Worm (Caenorhabditis elegans) whole organism, late embryonic: ENCODE measurements around the gene srx-104.

Source experiments
- C08G9.2 ChIP-seq: sonication (generic microtip); optimal IDR thresholded peaks from 2 replicates; lab custom pipeline; 2016; ENCODE audit warnings: mild to moderate bottlenecking, missing genetic modification characterization, moderate library complexity, missing compliant biosample characterization
- C38D4.7 ChIP-seq: fragments of 200-800 bp; sonication (Bioruptor generic); optimal IDR thresholded peaks from 2 replicates; lab custom pipeline; 2018; ENCODE audit warnings: mild to moderate bottlenecking, missing genetic modification characterization, moderate library complexity, missing compliant biosample characterization
- F13H6.1 ChIP-seq: sonication (generic microtip); optimal IDR thresholded peaks from 2 replicates; lab custom pipeline; 2016; ENCODE audit warnings: missing genetic modification characterization, missing compliant biosample characterization
- K02D7.2 ChIP-seq: sonication (generic microtip); optimal IDR thresholded peaks from 2 replicates; lab custom pipeline; 2017; ENCODE audit warnings: mild to moderate bottlenecking, missing genetic modification characterization, missing compliant biosample characterization
- K09A11.1 ChIP-seq: sonication (generic microtip); optimal IDR thresholded peaks from 2 replicates; lab custom pipeline; 2017; ENCODE audit warnings: antibody characterized with exemption, mild to moderate bottlenecking, missing genetic modification characterization, missing compliant biosample characterization; ENCODE audit not compliant: insufficient read depth
- T23F11.4 ChIP-seq: fragments of 200-800 bp; sonication (Bioruptor generic); optimal IDR thresholded peaks from 2 replicates; lab custom pipeline; 2018; ENCODE audit warnings: mild to moderate bottlenecking, missing genetic modification characterization, missing compliant biosample characterization
- ahr-1 ChIP-seq: sonication (generic microtip); optimal IDR thresholded peaks from 2 replicates; lab custom pipeline; 2016; ENCODE audit warnings: missing genetic modification characterization, missing compliant biosample characterization
- ama-1 ChIP-seq: fragments of 150-350 bp; optimal IDR thresholded peaks from 2 replicates; lab custom pipeline; 2014
- ceh-18 ChIP-seq: sonication (generic microtip); optimal IDR thresholded peaks from 2 replicates; lab custom pipeline; 2016; ENCODE audit warnings: missing genetic modification characterization, missing compliant biosample characterization
- ceh-22 ChIP-seq: sonication (generic microtip); optimal IDR thresholded peaks from 2 replicates; lab custom pipeline; 2017; ENCODE audit warnings: missing biosample characterization, missing genetic modification characterization
- ceh-30 ChIP-seq: fragments of 150-350 bp; optimal IDR thresholded peaks from 2 replicates; lab custom pipeline; 2014; ENCODE audit warnings: missing biosample characterization, missing genetic modification characterization
- ceh-45 ChIP-seq: fragments of 200-800 bp; sonication (Bioruptor generic); IDR thresholded peaks from 2 replicates; pipeline ENCODE4 v1.3.6; 2022; ENCODE audit warnings: missing genetic modification reagents, missing genetic modification characterization, missing compliant biosample characterization
- ceh-9 ChIP-seq: sonication (generic microtip); optimal IDR thresholded peaks from 2 replicates; lab custom pipeline; 2016; ENCODE audit warnings: mild to moderate bottlenecking, missing genetic modification characterization, inconsistent platforms, missing compliant biosample characterization
- che-1 ChIP-seq: sonication (generic microtip); optimal IDR thresholded peaks from 2 replicates; lab custom pipeline; 2016; ENCODE audit warnings: mild to moderate bottlenecking, missing genetic modification characterization, missing compliant biosample characterization
- dve-1 ChIP-seq: sonication (generic microtip); optimal IDR thresholded peaks from 2 replicates; lab custom pipeline; 2017; ENCODE audit warnings: antibody characterized with exemption, mild to moderate bottlenecking, missing genetic modification characterization, missing compliant biosample characterization
- eyg-1 ChIP-seq: sonication (generic microtip); optimal IDR thresholded peaks from 2 replicates; lab custom pipeline; 2016; ENCODE audit warnings: missing genotype, missing genetic modification characterization, missing compliant biosample characterization
- fax-1 ChIP-seq: sonication (generic microtip); optimal IDR thresholded peaks from 2 replicates; lab custom pipeline; 2016; ENCODE audit warnings: missing genotype, missing genetic modification characterization, missing compliant biosample characterization
- fkh-10 ChIP-seq: fragments of 150-350 bp; optimal IDR thresholded peaks from 2 replicates; lab custom pipeline; 2014; ENCODE audit warnings: missing biosample characterization, missing genetic modification reagents, missing genetic modification characterization
- fkh-6 ChIP-seq: sonication (generic microtip); optimal IDR thresholded peaks from 2 replicates; lab custom pipeline; 2016; ENCODE audit warnings: missing genetic modification characterization, missing compliant biosample characterization
- gmeb-2 ChIP-seq: sonication (generic microtip); optimal IDR thresholded peaks from 2 replicates; lab custom pipeline; 2016; ENCODE audit warnings: missing genetic modification characterization, inconsistent platforms, missing compliant biosample characterization
- hlh-13 ChIP-seq: fragments of 200-800 bp; sonication (Bioruptor generic); optimal IDR thresholded peaks from 2 replicates; lab custom pipeline; 2018; ENCODE audit warnings: mild to moderate bottlenecking, missing genetic modification characterization, missing compliant biosample characterization
- hlh-15 ChIP-seq: sonication (generic microtip); optimal IDR thresholded peaks from 2 replicates; lab custom pipeline; 2016; ENCODE audit warnings: missing genetic modification characterization, missing compliant biosample characterization
- hlh-30 ChIP-seq: sonication (generic microtip); optimal IDR thresholded peaks from 2 replicates; lab custom pipeline; 2017; ENCODE audit warnings: antibody characterized with exemption, missing genetic modification characterization, missing compliant biosample characterization; ENCODE audit not compliant: insufficient read depth
- hlh-6 ChIP-seq: sonication (generic microtip); optimal IDR thresholded peaks from 2 replicates; lab custom pipeline; 2016; ENCODE audit warnings: missing genotype, missing genetic modification characterization, missing compliant biosample characterization
- nfya-1 ChIP-seq: sonication (generic microtip); optimal IDR thresholded peaks from 2 replicates; lab custom pipeline; 2017; ENCODE audit warnings: missing genetic modification characterization, mild to moderate bottlenecking, missing compliant biosample characterization, antibody characterized with exemption, moderate library complexity
- npax-4 ChIP-seq: sonication (generic microtip); optimal IDR thresholded peaks from 2 replicates; lab custom pipeline; 2016; ENCODE audit warnings: missing genetic modification characterization, missing compliant biosample characterization
- odd-2 ChIP-seq: sonication (generic microtip); optimal IDR thresholded peaks from 2 replicates; lab custom pipeline; 2017; ENCODE audit warnings: antibody characterized with exemption, mild to moderate bottlenecking, missing genetic modification characterization, missing compliant biosample characterization
- pax-1 ChIP-seq: fragments of 150-350 bp; optimal IDR thresholded peaks from 2 replicates; lab custom pipeline; 2014; ENCODE audit warnings: missing biosample characterization, missing genetic modification characterization
- pqm-1 ChIP-seq: sonication (generic microtip); optimal IDR thresholded peaks from 2 replicates; lab custom pipeline; 2016; ENCODE audit warnings: missing genetic modification characterization, missing compliant biosample characterization
- rnt-1 ChIP-seq: sonication (generic microtip); optimal IDR thresholded peaks from 2 replicates; lab custom pipeline; 2016; ENCODE audit warnings: missing genetic modification characterization, missing compliant biosample characterization
- sdc-2 ChIP-seq: sonication (generic microtip); optimal IDR thresholded peaks from 2 replicates; lab custom pipeline; 2016; ENCODE audit warnings: missing genotype, missing genetic modification characterization, missing compliant biosample characterization
- syd-9 ChIP-seq: sonication (generic microtip); optimal IDR thresholded peaks from 2 replicates; lab custom pipeline; 2016; ENCODE audit warnings: mild to moderate bottlenecking, missing genetic modification characterization, moderate library complexity, missing compliant biosample characterization
- tbx-2 ChIP-seq: sonication (generic microtip); optimal IDR thresholded peaks from 2 replicates; lab custom pipeline; 2016; ENCODE audit warnings: missing genetic modification characterization, missing compliant biosample characterization
- tbx-7 ChIP-seq: sonication (generic microtip); optimal IDR thresholded peaks from 2 replicates; lab custom pipeline; 2016; ENCODE audit warnings: missing genotype, missing genetic modification characterization, missing compliant biosample characterization
- ttx-3 ChIP-seq: sonication (generic microtip); optimal IDR thresholded peaks from 2 replicates; lab custom pipeline; 2016; ENCODE audit warnings: missing genetic modification reagents, missing genetic modification characterization, missing compliant biosample characterization
- unc-42 ChIP-seq: sonication (generic microtip); optimal IDR thresholded peaks from 2 replicates; lab custom pipeline; 2016; ENCODE audit warnings: missing genotype, missing genetic modification characterization, missing compliant biosample characterization
- unc-55 ChIP-seq: sonication (generic microtip); optimal IDR thresholded peaks from 2 replicates; lab custom pipeline; 2017; ENCODE audit warnings: missing biosample characterization, missing genetic modification reagents, missing genetic modification characterization
- zip-5 ChIP-seq: sonication (generic microtip); optimal IDR thresholded peaks from 2 replicates; lab custom pipeline; 2016; ENCODE audit warnings: missing genetic modification characterization, missing compliant biosample characterization
- ztf-16 ChIP-seq: sonication (generic microtip); optimal IDR thresholded peaks from 2 replicates; lab custom pipeline; 2017; ENCODE audit warnings: missing genetic modification characterization, missing compliant biosample characterization

Gene srx-104

ce11 chrII:3694664-3695063 is 4.8 kb downstream of the srx-104 start, which contains the start of gene srx-102:
Gene srx-102 (minus strand): TSS chrII:3694764.
- TF ChIP-seq che-1 (tag; lab: Kevin White, UChicago) (no peak), ceh-22 (tag; lab: Kevin White, UChicago) (no peak), ceh-45 (no peak)

- TF ChIP-seq hlh-30 (tag; lab: Kevin White, UChicago), result no peak
- TF ChIP-seq sdc-2 (tag; lab: Kevin White, UChicago), result no peak
- TF ChIP-seq zip-5 (tag; lab: Kevin White, UChicago), result no peak
- TF ChIP-seq syd-9, result no peak
- no peak for TF ChIP-seq hlh-15 (tag; lab: Kevin White, UChicago)
- TF ChIP-seq K02D7.2 (tag; lab: Kevin White, UChicago), result no peak
- no peak for TF ChIP-seq eyg-1 (tag; lab: Kevin White, UChicago)
- TF ChIP-seq unc-55 (GFP tag; lab: Kevin White, UChicago), result no peak
- TF ChIP-seq K09A11.1 (tag; lab: Kevin White, UChicago), result no peak
- no peak for TF ChIP-seq pax-1 (tag; lab: Kevin White, UChicago)
- TF ChIP-seq odd-2, result no peak
- no peak for TF ChIP-seq tbx-2 (tag; lab: Kevin White, UChicago)
- no peak for TF ChIP-seq gmeb-2 (tag; lab: Kevin White, UChicago)
- TF ChIP-seq ceh-18 (tag; lab: Kevin White, UChicago), result no peak
- no peak for TF ChIP-seq ama-1 (lab: Kevin White, UChicago)
- no peak for TF ChIP-seq rnt-1 (tag; lab: Kevin White, UChicago)
- TF ChIP-seq tbx-7 (tag; lab: Kevin White, UChicago), result no peak
- TF ChIP-seq pqm-1 (tag; lab: Kevin White, UChicago), result no peak
- TF ChIP-seq fkh-6 (tag; lab: Kevin White, UChicago), result no peak
- no peak for TF ChIP-seq ceh-9 (tag; lab: Kevin White, UChicago)
- TF ChIP-seq, all 69 proteins: peak for 0
Measured at ce11 chrII:3690646-3691045, 8.8 kb downstream of the srx-104 start, which contains the start of gene srx-101. Gene srx-101 (minus strand): TSS chrII:3690746.

ce11 chrII:3688333-3688732 is 11.2 kb downstream of the srx-104 start, which contains the start of gene ifas-1:
Gene ifas-1 (minus strand): TSS chrII:3688719.
- TF ChIP-seq che-1 (tag; lab: Kevin White, UChicago) (no peak), fkh-10 (GFP tag; lab: Kevin White, UChicago) (no peak), hlh-6 (tag; lab: Kevin White, UChicago) (no peak), nfya-1 (tag; lab: Kevin White, UChicago) (no peak), ttx-3 (tag; lab: Kevin White, UChicago) (no peak), ahr-1 (no peak), unc-42 (tag; lab: Kevin White, UChicago) (no peak), rnt-1 (tag; lab: Kevin White, UChicago) (no peak), T23F11.4 (no peak), sdc-2 (tag; lab: Kevin White, UChicago) (no peak)

- TF ChIP-seq K09A11.1 (tag; lab: Kevin White, UChicago) (no peak), C08G9.2 (no peak), pax-1 (tag; lab: Kevin White, UChicago) (no peak), ceh-22 (tag; lab: Kevin White, UChicago) (no peak), dve-1 (tag; lab: Kevin White, UChicago) (no peak), F13H6.1 (tag; lab: Kevin White, UChicago) (no peak), ztf-16 (tag; lab: Kevin White, UChicago) (no peak), hlh-6 (tag; lab: Kevin White, UChicago) (no peak), ama-1 (lab: Kevin White, UChicago) (no peak), C38D4.7 (GFP tag; lab: Kevin White, UChicago) (no peak), ceh-30 (tag; lab: Kevin White, UChicago) (no peak), tbx-2 (tag; lab: Kevin White, UChicago) (no peak), nfya-1 (tag; lab: Kevin White, UChicago) (no peak), hlh-13 (GFP tag; lab: Kevin White, UChicago) (no peak), fax-1 (tag; lab: Kevin White, UChicago) (no peak), tbx-7 (tag; lab: Kevin White, UChicago) (no peak), npax-4 (tag; lab: Kevin White, UChicago) (no peak)
- TF ChIP-seq, all 69 proteins: peak for 0
Measured at ce11 chrII:3684487-3685067, 14.9 kb downstream of the srx-104 start.
